Worm (Caenorhabditis elegans) whole organism, L1 larva: ENCODE results near the gene sre-26.
"Not testable (repeated sequence)": the region's sequence is repeated elsewhere in the genome, so short reads cannot be mapped to it uniquely, and the experiment has no call there.

Experiments used
- C16A3.4 ChIP-seq: fragments of 150-350 bp; optimal IDR thresholded peaks from 2 replicates; lab custom pipeline; 2014; ENCODE audit warnings: missing biosample characterization, missing genetic modification characterization
- F16B12.6 ChIP-seq: fragments of 150-350 bp; optimal IDR thresholded peaks from 2 replicates; lab custom pipeline; 2014; ENCODE audit warnings: missing biosample characterization, missing genetic modification characterization
- Y116A8C.19 ChIP-seq: sonication (generic microtip); optimal IDR thresholded peaks from 2 replicates; lab custom pipeline; 2016; ENCODE audit warnings: missing compliant biosample characterization, missing genetic modification characterization, borderline replicate concordance
- aha-1 ChIP-seq: fragments of 150-350 bp; optimal IDR thresholded peaks from 2 replicates; lab custom pipeline; 2014; ENCODE audit warnings: missing biosample characterization, missing genetic modification characterization
- ceh-8 ChIP-seq: fragments of 200-800 bp; sonication (Bioruptor generic); optimal IDR thresholded peaks from 2 replicates; lab custom pipeline; 2018; ENCODE audit warnings: mild to moderate bottlenecking, missing genetic modification characterization, moderate library complexity, missing compliant biosample characterization
- dsc-1 ChIP-seq: sonication (generic microtip); optimal IDR thresholded peaks from 2 replicates; lab custom pipeline; 2016; ENCODE audit warnings: mild to moderate bottlenecking, missing genetic modification characterization, missing compliant biosample characterization
- efl-1 ChIP-seq, 4 experiments: fragments of 150-350 bp; optimal IDR thresholded peaks in 3 of 4; peaks in 1 of 4; 1 replicate in 1 of 4; 2 replicates in 3 of 4; lab custom pipeline; 2014; ENCODE audit warnings: missing biosample characterization in 2 of 4, missing genetic modification characterization in 2 of 4, missing genetic modification reagents in 2 of 4
- egl-13 ChIP-seq: sonication (generic microtip); optimal IDR thresholded peaks from 2 replicates; lab custom pipeline; 2016; ENCODE audit warnings: missing genotype, missing genetic modification reagents, missing genetic modification characterization, missing compliant biosample characterization
- egl-27 ChIP-seq, 2 experiments: fragments of 150-350 bp in 1 of 2; sonication (generic microtip); optimal IDR thresholded peaks; 3 replicates each; lab custom pipeline; 2017 to 2018; ENCODE audit warnings: missing biosample characterization in 2 of 2, missing genetic modification characterization in 2 of 2, missing genetic modification reagents in 2 of 2
- fkh-10 ChIP-seq: sonication (generic microtip); optimal IDR thresholded peaks from 2 replicates; lab custom pipeline; 2017; ENCODE audit warnings: missing biosample characterization, missing genetic modification reagents, missing genetic modification characterization
- fkh-4 ChIP-seq: sonication (generic microtip); optimal IDR thresholded peaks from 2 replicates; lab custom pipeline; 2016; ENCODE audit warnings: missing compliant biosample characterization, missing genetic modification characterization, borderline replicate concordance
- hlh-4 ChIP-seq: sonication (generic microtip); optimal IDR thresholded peaks from 2 replicates; lab custom pipeline; 2016; ENCODE audit warnings: mild to moderate bottlenecking, missing genetic modification characterization, missing compliant biosample characterization
- hpl-2 ChIP-seq: fragments of 150-350 bp; optimal IDR thresholded peaks from 2 replicates; lab custom pipeline; 2014; ENCODE audit warnings: missing biosample characterization, missing genetic modification reagents, missing genetic modification characterization
- lin-13 ChIP-seq: fragments of 150-350 bp; optimal IDR thresholded peaks from 2 replicates; lab custom pipeline; 2014; ENCODE audit warnings: missing biosample characterization, missing genetic modification reagents, missing genetic modification characterization
- lin-35 ChIP-seq, 2 experiments: fragments of 150-350 bp; optimal IDR thresholded peaks; 2 replicates each; lab custom pipeline; 2014; ENCODE audit warnings: missing biosample characterization in 2 of 2, missing genetic modification characterization in 2 of 2, missing genetic modification reagents in 2 of 2
- lin-39 ChIP-seq: fragments of 150-350 bp; optimal IDR thresholded peaks from 2 replicates; lab custom pipeline; 2014; ENCODE audit warnings: missing biosample characterization, missing genetic modification reagents, missing genetic modification characterization
- lir-3 ChIP-seq: sonication (generic microtip); optimal IDR thresholded peaks from 2 replicates; lab custom pipeline; 2016; ENCODE audit warnings: mild to moderate bottlenecking, missing genetic modification characterization, moderate library complexity, missing compliant biosample characterization; ENCODE audit not compliant: poor library complexity
- mdl-1 ChIP-seq, 2 experiments: fragments of 150-350 bp; optimal IDR thresholded peaks; 2 replicates each; lab custom pipeline; 2014 to 2017; ENCODE audit warnings: missing biosample characterization in 2 of 2, missing genetic modification characterization in 2 of 2, inconsistent platforms in 1 of 2
- nhr-11 ChIP-seq: fragments of 150-350 bp; optimal IDR thresholded peaks from 2 replicates; lab custom pipeline; 2014; ENCODE audit warnings: missing biosample characterization, missing genetic modification characterization
- nhr-12 ChIP-seq: sonication (generic microtip); optimal IDR thresholded peaks from 2 replicates; lab custom pipeline; 2017; ENCODE audit warnings: missing biosample characterization, missing genetic modification characterization
- nhr-19 ChIP-seq: fragments of 200-800 bp; sonication (Bioruptor generic); conservative IDR thresholded peaks from 2 replicates; pipeline ENCODE4 v1.3.6; 2022; ENCODE audit warnings: missing genetic modification characterization, missing compliant biosample characterization
- nhr-237 ChIP-seq: fragments of 150-350 bp; optimal IDR thresholded peaks from 2 replicates; lab custom pipeline; 2014; ENCODE audit warnings: missing biosample characterization, missing genetic modification characterization
- nhr-28 ChIP-seq: fragments of 150-350 bp; optimal IDR thresholded peaks from 2 replicates; lab custom pipeline; 2014; ENCODE audit warnings: missing biosample characterization, missing genetic modification characterization
- nhr-71 ChIP-seq: sonication (generic microtip); optimal IDR thresholded peaks from 2 replicates; lab custom pipeline; 2016; ENCODE audit warnings: mild to moderate bottlenecking, missing genetic modification characterization, moderate library complexity, missing compliant biosample characterization
- nhr-84 ChIP-seq: sonication (generic microtip); optimal IDR thresholded peaks from 2 replicates; lab custom pipeline; 2017; ENCODE audit warnings: missing biosample characterization, missing genetic modification characterization
- nhr-85 ChIP-seq: sonication (generic microtip); peaks from one replicate; lab custom pipeline; 2016; ENCODE audit warnings: missing genetic modification characterization, inconsistent platforms, missing compliant biosample characterization
- pax-3 ChIP-seq: fragments of 200-800 bp; sonication (Bioruptor generic); optimal IDR thresholded peaks from 2 replicates; lab custom pipeline; 2018; ENCODE audit warnings: mild to moderate bottlenecking, missing genetic modification characterization, moderate library complexity, missing compliant biosample characterization
- pqm-1 ChIP-seq: sonication (generic microtip); optimal IDR thresholded peaks from 3 replicates; lab custom pipeline; 2017; ENCODE audit warnings: missing biosample characterization, missing genetic modification characterization
- skn-1 ChIP-seq: fragments of 150-350 bp; optimal IDR thresholded peaks from 2 replicates; lab custom pipeline; 2014; ENCODE audit warnings: missing biosample characterization, missing genetic modification characterization
- snpc-4 ChIP-seq: fragments of 150-350 bp; optimal IDR thresholded peaks from 2 replicates; lab custom pipeline; 2014; ENCODE audit warnings: missing biosample characterization, missing genetic modification characterization
- snu-23 ChIP-seq: sonication (generic microtip); optimal IDR thresholded peaks from 2 replicates; lab custom pipeline; 2016; ENCODE audit warnings: missing genetic modification characterization, missing compliant biosample characterization
- swsn-7 ChIP-seq: sonication (generic microtip); optimal IDR thresholded peaks from 2 replicates; lab custom pipeline; 2016; ENCODE audit warnings: missing genetic modification characterization, missing compliant biosample characterization
- tbx-2 ChIP-seq: sonication (generic microtip); optimal IDR thresholded peaks from 2 replicates; lab custom pipeline; 2016; ENCODE audit warnings: missing genetic modification characterization, missing compliant biosample characterization
- tlp-1 ChIP-seq: fragments of 150-350 bp; optimal IDR thresholded peaks from 2 replicates; lab custom pipeline; 2014; ENCODE audit warnings: missing biosample characterization, missing genetic modification characterization
- unc-62 ChIP-seq: fragments of 150-350 bp; optimal IDR thresholded peaks from 2 replicates; lab custom pipeline; 2014; ENCODE audit warnings: missing biosample characterization, missing genetic modification reagents, missing genetic modification characterization
- unc-98 ChIP-seq: fragments of 200-800 bp; sonication (Bioruptor generic); IDR thresholded peaks from 2 replicates; pipeline ENCODE4 v1.3.6; 2022; ENCODE audit warnings: missing genetic modification characterization, missing compliant biosample characterization
- vab-15 ChIP-seq: sonication (generic microtip); optimal IDR thresholded peaks from 2 replicates; lab custom pipeline; 2017; ENCODE audit warnings: missing genotype, mild to moderate bottlenecking, missing genetic modification characterization, missing compliant biosample characterization
- xbp-1 ChIP-seq: sonication (generic microtip); optimal IDR thresholded peaks from 2 replicates; lab custom pipeline; 2016; ENCODE audit warnings: missing genetic modification characterization, missing compliant biosample characterization
- zag-1 ChIP-seq: fragments of 150-350 bp; optimal IDR thresholded peaks from 2 replicates; lab custom pipeline; 2014; ENCODE audit warnings: missing biosample characterization, missing genetic modification characterization
- ztf-11 ChIP-seq, 2 experiments: sonication (generic microtip); optimal IDR thresholded peaks; 2 replicates each; lab custom pipeline; 2016 to 2017; ENCODE audit warnings: missing genetic modification characterization in 2 of 2, missing biosample characterization in 1 of 2, missing compliant biosample characterization in 1 of 2
- ztf-4 ChIP-seq: fragments of 150-350 bp; optimal IDR thresholded peaks from 2 replicates; lab custom pipeline; 2014; ENCODE audit warnings: missing biosample characterization, missing genetic modification characterization

The sre-26 gene

ce11 chrII:12444679-12445376 is 24.4 kb upstream of the sre-26 start, which contains the start of the genes W05H5.1 and pitr-6:
Gene W05H5.1, minus strand, starts transcription at chrII:12444779.
Gene pitr-6, plus strand, starts transcription at chrII:12445326.
- TF ChIP-seq hpl-2 (no peak), nhr-237 (tag; lab: Kevin White, UChicago) (no peak), lir-3 (no peak), snu-23 (GFP tag; lab: Kevin White, UChicago) (no peak), mdl-1 (tag; optimal IDR thresholded peaks at IDR 0.05; lab: Kevin White, UChicago) (no peak), unc-98 (GFP tag; lab: Robert Waterston, UW) (no peak), xbp-1 (no peak), swsn-7 (tag; lab: Kevin White, UChicago) (no peak), snpc-4 (tag; lab: Kevin White, UChicago) (no peak)

ce11 chrII:12441164-12441563 is 20.8 kb upstream of the sre-26 start, which contains the start of gene Y57A10C.10:
Gene Y57A10C.10, minus strand, starts transcription at chrII:12441264.
- TF ChIP-seq vab-15; egl-13 (tag; lab: Kevin White, UChicago); tlp-1: not testable (repeated sequence)

ce11 chrII:12438441-12438840 is 18.1 kb upstream of the sre-26 start, which contains the start of gene Y57A10C.9:
Gene Y57A10C.9, minus strand, starts transcription at chrII:12438541.
- peak; percentile 1 for TF ChIP-seq nhr-71 (tag; lab: Kevin White, UChicago)
- no peak for TF ChIP-seq nhr-28 (tag; lab: Kevin White, UChicago)
- TF ChIP-seq egl-27 (tag; optimal IDR thresholded peaks at IDR 0.05; lab: Kevin White, UChicago), result no peak
- TF ChIP-seq lir-3, result no peak

- TF ChIP-seq hpl-2 (no peak), ztf-11 (tag; optimal IDR thresholded peaks at IDR 0.05; lab: Kevin White, UChicago) (no peak), aha-1 (tag; lab: Kevin White, UChicago) (no peak), ceh-8 (GFP tag; lab: Kevin White, UChicago) (no peak), lin-35 (GFP tag; optimal IDR thresholded peaks at IDR 0.05; lab: Kevin White, UChicago) (no peak), nhr-85 (tag; lab: Kevin White, UChicago) (no peak), pax-3 (tag; lab: Kevin White, UChicago) (no peak), lin-39 (tag; lab: Kevin White, UChicago) (no peak), zag-1 (no peak), ztf-4 (tag; lab: Kevin White, UChicago) (no peak), unc-62 (GFP tag; lab: Kevin White, UChicago) (no peak), Y116A8C.19 (no peak), pqm-1 (tag; lab: Kevin White, UChicago) (no peak), nhr-28 (tag; lab: Kevin White, UChicago) (no peak), lin-13 (GFP tag; lab: Kevin White, UChicago) (no peak)
- TF ChIP-seq, all 84 proteins: peak for 0
These were observed 16.3 kb upstream of the sre-26 start for ce11 chrII:12436717-12437116.

- TF ChIP-seq egl-13 (tag; lab: Kevin White, UChicago) (no peak), efl-1 (optimal IDR thresholded peaks at IDR 0.05; lab: Kevin White, UChicago) (no peak), efl-1 (GFP tag; optimal IDR thresholded peaks at IDR 0.05 in 1 of 2; lab: Kevin White, UChicago) (peak in 1 of 2 experiments; percentile 52)
These were observed 15.0 kb upstream of the sre-26 start for ce11 chrII:12435202-12435872.

ce11 chrII:12432356-12432755 is 12.0 kb upstream of the sre-26 start, which contains the start of gene dct-12:
Gene dct-12, minus strand, starts transcription at chrII:12432456.
- no peak for TF ChIP-seq fkh-4
- TF ChIP-seq nhr-11 (tag; lab: Kevin White, UChicago), result no peak
- no peak for TF ChIP-seq skn-1 (tag; lab: Kevin White, UChicago)
- TF ChIP-seq tbx-2 (tag; lab: Kevin White, UChicago), result no peak
- TF ChIP-seq Y116A8C.19, result no peak
- TF ChIP-seq nhr-19 (GFP tag; lab: Robert Waterston, UW), result no peak
- TF ChIP-seq hlh-4 (tag; lab: Kevin White, UChicago), result no peak
- no peak for TF ChIP-seq fkh-10
- TF ChIP-seq nhr-12 (tag; lab: Kevin White, UChicago), result no peak
- TF ChIP-seq C16A3.4, result no peak
- no peak for TF ChIP-seq lir-3
- TF ChIP-seq F16B12.6, result no peak
- TF ChIP-seq dsc-1 (tag; lab: Kevin White, UChicago), result no peak
- no peak for TF ChIP-seq lin-13 (GFP tag; lab: Kevin White, UChicago)
- no peak for TF ChIP-seq nhr-84 (tag; lab: Kevin White, UChicago)
